Fruit fly (Drosophila melanogaster): Measurements from ENCODE around the gene Adsl.

DNA sequence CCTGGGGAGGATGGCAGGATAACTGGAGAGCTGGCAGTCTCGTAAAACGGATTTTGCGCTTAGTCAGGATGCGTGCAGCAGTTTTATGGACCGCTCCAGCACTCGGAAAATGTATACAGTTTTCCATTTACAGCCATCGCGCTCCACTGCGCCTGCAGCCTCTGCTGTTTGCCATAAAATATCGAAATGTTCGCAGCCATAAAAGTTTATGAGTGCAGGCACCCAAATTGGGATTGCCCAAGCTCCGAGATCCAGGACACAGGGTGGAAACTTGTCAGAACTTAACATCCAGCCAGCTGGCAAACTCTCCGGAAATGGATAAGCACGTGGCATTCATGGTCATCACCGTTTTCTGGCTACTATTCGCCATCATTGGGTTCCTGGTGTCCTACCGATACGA, 46.0 kb downstream of the Adsl start, which contains the start of gene VhaM9.7-d:
- TF ChIP-seq Snoo (tag; optimal IDR thresholded peaks at IDR 0.05) (no peak), CG13204 (GFP tag; optimal IDR thresholded peaks at IDR 0.05) (no peak), CG15710 (tag; optimal IDR thresholded peaks at IDR 0.05) (no peak), CG4496 (GFP tag; IDR thresholded peaks at IDR 0.05) (no peak), CG32121 (GFP tag; IDR thresholded peaks at IDR 0.05) (no peak), gl (tag; optimal IDR thresholded peaks at IDR 0.05) (no peak), CG12605 (GFP tag; IDR thresholded peaks at IDR 0.05) (no peak), D1 (tag; optimal IDR thresholded peaks at IDR 0.05) (no peak), fd96Ca (GFP tag; IDR thresholded peaks at IDR 0.05) (no peak), CG34367 (tag; optimal IDR thresholded peaks at IDR 0.05) (no peak), CG8159 (tag; optimal IDR thresholded peaks at IDR 0.05) (no peak)
